Worm (Caenorhabditis elegans): ENCODE measurements around the gene T02D1.7.

ce11 chrIV:17441260-17441659 lies 34.3 kb upstream of the T02D1.7 start:
- TF ChIP-seq dpl-1 (GFP tag; optimal IDR thresholded peaks at IDR 0.05) = no peak
- TF ChIP-seq isw-1 (GFP tag; IDR thresholded peaks at IDR 0.05) = no peak
- TF ChIP-seq mep-1 (tag; optimal IDR thresholded peaks at IDR 0.05) = no peak
- TF ChIP-seq xbp-1 (tag; optimal IDR thresholded peaks at IDR 0.05) = no peak
